Fruit fly (Drosophila melanogaster): ENCODE data around the gene rols.

DNA sequence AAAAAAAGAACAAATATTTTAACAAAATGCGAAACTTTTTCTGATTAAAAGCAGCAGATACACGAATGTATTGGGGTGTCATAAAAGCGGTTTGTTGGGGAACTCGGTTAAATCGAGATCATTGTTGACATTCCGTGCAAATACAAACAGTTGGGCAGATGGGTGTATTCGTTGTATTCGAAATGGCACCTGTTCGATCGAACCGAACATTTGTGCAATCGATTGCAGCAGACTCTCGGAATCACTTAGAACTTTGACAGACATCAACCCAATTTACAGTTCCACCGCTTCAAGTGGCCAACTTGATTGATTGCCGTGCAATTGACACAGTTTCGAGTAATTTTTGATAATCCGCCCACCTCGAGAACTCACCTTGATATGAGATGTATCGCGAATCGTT lies 15.8 kb upstream of the rols start:
- TF ChIP-seq CG8478 (optimal IDR thresholded peaks at IDR 0.05) = no peak
- no peak for TF ChIP-seq CTCF (optimal IDR thresholded peaks at IDR 0.05)
